Worm (Caenorhabditis elegans): Measurements from ENCODE around the gene fbxa-133.
A peak's percentile ranks its signal among the peaks of the same experiment; 100 is the strongest.
"Not testable (repeated sequence)": the region's sequence is repeated elsewhere in the genome, so short reads cannot be mapped to it uniquely, and the experiment has no call there.

The fbxa-133 gene

ce11 chrV:17598810-17599209, 14.2 kb downstream of the fbxa-133 start, which contains the start of gene Y6G8.2:
Gene Y6G8.2 (minus strand): TSS chrV:17598956.
- TF ChIP-seq fos-1 (tag; optimal IDR thresholded peaks at IDR 0.05), result peak; percentile 60
- no peak for TF ChIP-seq nhr-23 (tag; optimal IDR thresholded peaks at IDR 0.05)

DNA sequence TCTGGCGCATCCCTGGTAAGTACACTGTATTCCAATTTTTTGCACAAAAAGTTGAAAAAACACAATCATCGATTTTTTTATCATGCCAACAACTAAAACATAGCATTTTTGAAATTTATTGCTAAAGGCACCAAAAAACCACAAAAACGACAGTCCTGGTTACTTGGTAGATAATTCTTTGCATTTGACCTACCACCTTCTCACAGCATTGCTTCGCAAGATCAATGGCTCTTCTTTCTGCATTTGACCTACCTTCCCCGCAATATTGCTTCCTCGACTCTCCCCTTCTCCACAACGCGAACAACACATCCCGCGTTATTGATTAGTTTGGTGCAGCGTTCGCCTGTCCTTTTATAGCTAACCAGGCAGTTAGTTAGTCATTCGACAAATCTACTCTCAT, 16.9 kb downstream of the fbxa-133 start, which contains the start of gene ztf-25:
TSS of gene ztf-25 (plus strand) at position 301 of the 400 bp plus-strand sequence.
- no peak for TF ChIP-seq Y55F3AM.14 (GFP tag; optimal IDR thresholded peaks at IDR 0.05)
- no peak for TF ChIP-seq ceh-16 (tag; optimal IDR thresholded peaks at IDR 0.05)
- no peak for TF ChIP-seq ztf-11 (tag; optimal IDR thresholded peaks at IDR 0.05)
- no peak for TF ChIP-seq ztf-1 (GFP tag; conservative IDR thresholded peaks at IDR 0.05)
- no peak for TF ChIP-seq sem-4 (tag; optimal IDR thresholded peaks at IDR 0.05)
- no peak for TF ChIP-seq lin-11 (tag; optimal IDR thresholded peaks at IDR 0.05)
- no peak for TF ChIP-seq ztf-4 (tag; optimal IDR thresholded peaks at IDR 0.05)
- TF ChIP-seq unc-62 (GFP tag; optimal IDR thresholded peaks at IDR 0.05), result no peak
- TF ChIP-seq dmd-4 (tag; optimal IDR thresholded peaks at IDR 0.05), result no peak
- TF ChIP-seq lin-13 (GFP tag; optimal IDR thresholded peaks at IDR 0.05), result no peak
- no peak for TF ChIP-seq mdl-1 (tag; optimal IDR thresholded peaks at IDR 0.05)
- no peak for TF ChIP-seq unc-39 (tag; optimal IDR thresholded peaks at IDR 0.05)
- TF ChIP-seq sma-9 (GFP tag; optimal IDR thresholded peaks at IDR 0.05), result no peak
- TF ChIP-seq sma-9 (tag; optimal IDR thresholded peaks at IDR 0.05), result no peak
- no peak for TF ChIP-seq alr-1 (tag; optimal IDR thresholded peaks at IDR 0.05)
- no peak for TF ChIP-seq lsy-2 (tag; optimal IDR thresholded peaks at IDR 0.05)
- TF ChIP-seq ama-1 (optimal IDR thresholded peaks at IDR 0.05), result no peak
- TF ChIP-seq egl-27 (tag; optimal IDR thresholded peaks at IDR 0.05), result no peak

- TF ChIP-seq nhr-12, nhr-77, lin-39 (tag; optimal IDR thresholded peaks at IDR 0.05): not testable (repeated sequence)
Measured at ce11 chrV:17606050-17606449, 21.5 kb downstream of the fbxa-133 start, which contains the start of gene Y6G8.16. Gene Y6G8.16 (plus strand): TSS chrV:17606350.

ce11 chrV:17607797-17608196, 23.2 kb downstream of the fbxa-133 start, which contains the start of gene srz-91:
Gene srz-91 (plus strand): TSS chrV:17608097.
- TF ChIP-seq elt-1 (tag; optimal IDR thresholded peaks at IDR 0.05) (no peak), mab-5 (tag; optimal IDR thresholded peaks at IDR 0.05) (no peak), unc-55 (GFP tag; optimal IDR thresholded peaks at IDR 0.05) (no peak), Y55F3AM.14 (GFP tag; optimal IDR thresholded peaks at IDR 0.05) (no peak), sma-9 (GFP tag; optimal IDR thresholded peaks at IDR 0.05) (no peak), sma-9 (tag; optimal IDR thresholded peaks at IDR 0.05) (no peak), nhr-12 (tag; optimal IDR thresholded peaks at IDR 0.05) (no peak), unc-62 (GFP tag; optimal IDR thresholded peaks at IDR 0.05) (no peak), mdl-1 (tag; optimal IDR thresholded peaks at IDR 0.05) (no peak), nhr-10 (tag; optimal IDR thresholded peaks at IDR 0.05) (no peak), ceh-16 (tag; optimal IDR thresholded peaks at IDR 0.05) (no peak), zag-1 (tag; optimal IDR thresholded peaks at IDR 0.05) (no peak), nhr-11 (tag; optimal IDR thresholded peaks at IDR 0.05) (no peak), R02D3.7 (tag; optimal IDR thresholded peaks at IDR 0.05) (no peak), dmd-4 (tag; optimal IDR thresholded peaks at IDR 0.05) (no peak), nhr-77 (tag; optimal IDR thresholded peaks at IDR 0.05) (no peak), F13H6.1 (tag; optimal IDR thresholded peaks at IDR 0.05) (no peak)

DNA sequence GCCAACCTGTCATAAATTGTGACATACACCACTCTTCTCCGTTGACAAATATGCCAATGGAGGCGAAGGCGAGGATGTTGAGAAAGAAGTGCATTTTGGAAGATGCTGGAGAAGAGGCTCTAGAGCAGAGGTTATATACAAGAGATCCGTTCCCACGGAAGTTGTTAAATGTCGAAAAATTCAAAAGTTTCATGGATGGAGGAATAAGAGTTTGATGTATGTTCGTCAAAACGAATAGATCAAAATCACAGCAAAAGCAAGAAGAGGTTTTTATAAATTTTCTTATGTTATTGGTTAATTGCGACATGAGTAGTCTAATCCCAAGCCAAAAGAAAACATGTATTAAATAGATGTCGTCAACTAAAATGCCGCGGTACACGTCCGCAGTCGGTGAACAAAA, 25.9 kb downstream of the fbxa-133 start, which contains the start of gene Y6G8.15:
TSS of gene Y6G8.15 (minus strand) at position 101 of the 400 bp plus-strand sequence.
- TF ChIP-seq Y55F3AM.14 (GFP tag; optimal IDR thresholded peaks at IDR 0.05); sem-4 (tag; optimal IDR thresholded peaks at IDR 0.05); sma-9 (GFP tag; optimal IDR thresholded peaks at IDR 0.05); sma-9 (tag; optimal IDR thresholded peaks at IDR 0.05): not testable (repeated sequence)

DNA sequence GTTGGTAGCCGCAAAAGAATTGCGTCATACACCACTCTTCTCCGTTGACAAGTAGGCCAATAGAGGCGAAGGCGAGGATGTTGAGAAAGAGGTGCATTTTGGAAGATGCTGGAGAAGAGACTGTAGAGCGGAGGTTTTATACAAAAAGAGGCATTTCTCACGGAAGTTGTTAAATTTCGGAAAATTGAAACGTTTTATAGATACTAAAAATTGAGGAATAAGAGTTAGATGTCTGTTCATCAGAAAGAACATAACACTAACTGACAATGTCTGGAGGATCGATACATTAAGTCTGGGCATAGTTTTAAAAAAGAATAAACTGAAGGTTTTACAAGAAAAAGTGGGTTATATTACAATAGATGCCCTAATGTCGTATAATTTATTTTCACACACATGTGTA, 29.7 kb downstream of the fbxa-133 start, which contains the start of gene Y6G8.14:
TSS of gene Y6G8.14 (minus strand) at position 101 of the 400 bp plus-strand sequence.
- no peak for TF ChIP-seq gmeb-1 (tag; optimal IDR thresholded peaks at IDR 0.05)
- TF ChIP-seq crh-2 (tag; optimal IDR thresholded peaks at IDR 0.05), result no peak
- no peak for TF ChIP-seq alr-1 (tag; optimal IDR thresholded peaks at IDR 0.05)
- no peak for TF ChIP-seq nhr-11 (tag; optimal IDR thresholded peaks at IDR 0.05)
- TF ChIP-seq mbf-1 (tag; optimal IDR thresholded peaks at IDR 0.05), result no peak
- no peak for TF ChIP-seq lin-11 (tag; optimal IDR thresholded peaks at IDR 0.05)
- no peak for TF ChIP-seq sem-4 (tag; optimal IDR thresholded peaks at IDR 0.05)
- TF ChIP-seq lin-39 (tag; optimal IDR thresholded peaks at IDR 0.05), result no peak

Measured in whole organism, L2 larva.